Worm (Caenorhabditis elegans) whole organism, dauer: ENCODE data around the gene C16C8.21.

Source experiments
- unc-62 ChIP-seq: sonication (generic microtip); optimal IDR thresholded peaks from 2 replicates; lab custom pipeline; 2017; ENCODE audit warnings: missing biosample characterization, missing genetic modification reagents, missing genetic modification characterization

The C16C8.21 gene

ce11 chrII:3447906-3448305 lies at the start of gene C16C8.21:
Gene C16C8.21 (plus strand): TSS chrII:3448206.
- TF ChIP-seq unc-62, result no peak

ce11 chrII:3399212-3399611 lies 48.8 kb upstream of the C16C8.21 start, which contains the start of gene nep-9:
Gene nep-9 (minus strand): TSS chrII:3399312.
- TF ChIP-seq unc-62, result no peak

- no peak for TF ChIP-seq unc-62
These were observed 45.2 kb upstream of the C16C8.21 start, which contains the start of gene nep-10 for ce11 chrII:3402854-3403253. Gene nep-10 (minus strand): TSS chrII:3402954.

ce11 chrII:3403535-3403934 lies 44.5 kb upstream of the C16C8.21 start, which contains the start of gene nep-8:
Gene nep-8 (plus strand): TSS chrII:3403835.
- no peak for TF ChIP-seq unc-62

ce11 chrII:3414383-3414910 lies 33.6 kb upstream of the C16C8.21 start, which contains the start of the genes F18A12.7 and F18A12.2:
Gene F18A12.7 (minus strand): TSS chrII:3414483.
Gene F18A12.2 (plus strand): TSS chrII:3414860.
- no peak for TF ChIP-seq unc-62

ce11 chrII:3416528-3416927 lies 31.5 kb upstream of the C16C8.21 start, which contains the start of gene nep-6:
Gene nep-6 (plus strand): TSS chrII:3416828.
- TF ChIP-seq unc-62, result no peak

ce11 chrII:3422938-3423337 lies 25.1 kb upstream of the C16C8.21 start:
- no peak for TF ChIP-seq unc-62

ce11 chrII:3425433-3425832 lies 22.6 kb upstream of the C16C8.21 start, which contains the start of gene nep-11:
Gene nep-11 (minus strand): TSS chrII:3425533.
- no peak for TF ChIP-seq unc-62

- no peak for TF ChIP-seq unc-62
These were observed 19.8 kb upstream of the C16C8.21 start for ce11 chrII:3428158-3428704.

ce11 chrII:3429400-3429799 lies 18.6 kb upstream of the C16C8.21 start, which contains the start of gene C16C8.18:
Gene C16C8.18 (plus strand): TSS chrII:3429700.
- TF ChIP-seq unc-62, result no peak

ce11 chrII:3434893-3435503 lies 13.0 kb upstream of the C16C8.21 start:
- TF ChIP-seq unc-62, result no peak

- no peak for TF ChIP-seq unc-62
These were observed 11.6 kb upstream of the C16C8.21 start, which contains the start of gene skpo-2 for ce11 chrII:3436412-3436811. Gene skpo-2 (minus strand): TSS chrII:3436512.

ce11 chrII:3437393-3437792 lies 10.6 kb upstream of the C16C8.21 start:
- TF ChIP-seq unc-62, result no peak

ce11 chrII:3438280-3438679 lies 9.7 kb upstream of the C16C8.21 start:
- no peak for TF ChIP-seq unc-62

ce11 chrII:3439244-3439698 lies 8.7 kb upstream of the C16C8.21 start:
- TF ChIP-seq unc-62, result no peak

- TF ChIP-seq unc-62, result no peak
These were observed 8.0 kb upstream of the C16C8.21 start for ce11 chrII:3439842-3440640.

ce11 chrII:3440641-3440926 lies 7.4 kb upstream of the C16C8.21 start, which contains the start of gene C16C8.17:
Gene C16C8.17 (plus strand): TSS chrII:3440827.
- no peak for TF ChIP-seq unc-62
